Fruit fly (Drosophila melanogaster): ENCODE measurements around the gene boi.

boi gene

dm6 chrX:2396204-2396882 lies 73.5 kb downstream of the boi start (continued):
- TF ChIP-seq CG1529 (GFP tag; optimal IDR thresholded peaks at IDR 0.05) (peak; percentile 31), tap (tag; optimal IDR thresholded peaks at IDR 0.05) (peak; percentile 28), PHDP (tag; optimal IDR thresholded peaks at IDR 0.05) (peak; percentile 51), Bgb (GFP tag; IDR thresholded peaks at IDR 0.05; ENCODE audit: partially characterized antibody) (no peak), Hr39 (optimal IDR thresholded peaks at IDR 0.05) (no peak), CG2116 (GFP tag; optimal IDR thresholded peaks at IDR 0.05) (no peak), org-1 (GFP tag; optimal IDR thresholded peaks at IDR 0.05) (peak; percentile 20), CG8944 (GFP tag; optimal IDR thresholded peaks at IDR 0.05) (no peak), CG14710 (tag; optimal IDR thresholded peaks at IDR 0.05) (peak; percentile 57), Ssrp (tag; optimal IDR thresholded peaks at IDR 0.05) (peak; percentile 54), CG17328 (GFP tag; IDR thresholded peaks at IDR 0.05) (0 out of 2 replicates have a peak, but pooled peaks have one; percentile 30), h (optimal IDR thresholded peaks at IDR 0.05) (no peak), CG18599 (GFP tag; optimal IDR thresholded peaks at IDR 0.05) (peak; percentile 50), CG4404 (GFP tag; IDR thresholded peaks at IDR 0.05) (no peak), kni (GFP tag; optimal IDR thresholded peaks at IDR 0.05) (no peak), Oli (tag; optimal IDR thresholded peaks at IDR 0.05) (peak; percentile 67), Ets97D (GFP tag; optimal IDR thresholded peaks at IDR 0.05) (no peak), CG7357 (GFP tag; IDR thresholded peaks at IDR 0.05) (0 out of 3 replicates have a peak, but pooled peaks have one; percentile 15), tx (GFP tag; optimal IDR thresholded peaks at IDR 0.05) (no peak), CG17385 (GFP tag; optimal IDR thresholded peaks at IDR 0.05) (peak; percentile 43), CHES-1-like (GFP tag; optimal IDR thresholded peaks at IDR 0.05) (no peak), BtbVII (GFP tag; optimal IDR thresholded peaks at IDR 0.05) (peak; percentile 4), CG13424 (tag; optimal IDR thresholded peaks at IDR 0.05) (peak; percentile 52), stc (GFP tag; IDR thresholded peaks at IDR 0.05) (peak; percentile 49; the same call in 1 of the 2 replicates), Nf-YA (GFP tag; IDR thresholded peaks at IDR 0.05) (no peak), CG7987 (GFP tag; optimal IDR thresholded peaks at IDR 0.05) (no peak), slou (GFP tag; optimal IDR thresholded peaks at IDR 0.05) (no peak), cg (GFP tag; optimal IDR thresholded peaks at IDR 0.05) (no peak), CG9215 (GFP tag; IDR thresholded peaks at IDR 0.05) (no peak), CG7786 (GFP tag; optimal IDR thresholded peaks at IDR 0.05) (no peak), kay (GFP tag; optimal IDR thresholded peaks at IDR 0.05) (peak; percentile 29), CG18619 (GFP tag; optimal IDR thresholded peaks at IDR 0.05) (no peak), sim (GFP tag; IDR thresholded peaks at IDR 0.05) (no peak), CG8765 (GFP tag; IDR thresholded peaks at IDR 0.05) (no peak), CG15696 (tag; optimal IDR thresholded peaks at IDR 0.05) (peak; percentile 45), disco-r (GFP tag; optimal IDR thresholded peaks at IDR 0.05) (no peak)

dm6 chrX:2394516-2394915 lies 75.3 kb downstream of the boi start:
- peak; percentile 69 for TF ChIP-seq nerfin-1 (tag; optimal IDR thresholded peaks at IDR 0.05)
- TF ChIP-seq CG6654 (GFP tag; optimal IDR thresholded peaks at IDR 0.05), result no peak
- no peak for TF ChIP-seq ase (GFP tag; IDR thresholded peaks at IDR 0.05)
- peak; percentile 60 for TF ChIP-seq Hey (tag; optimal IDR thresholded peaks at IDR 0.05)

All from whole organism, embryonic.